Worm (Caenorhabditis elegans) whole organism, mixed stage, embryonic: ENCODE measurements around the gene usp-33.

Experiments used
- blmp-1 ChIP-seq: fragments of 150-350 bp; optimal IDR thresholded peaks from 2 replicates; lab custom pipeline; 2014; ENCODE audit warnings: missing biosample characterization, missing genetic modification characterization
- drap-1 ChIP-seq: fragments of 200-800 bp; sonication (Bioruptor generic); optimal IDR thresholded peaks from 3 replicates; lab custom pipeline; 2018; ENCODE audit warnings: mild to moderate bottlenecking, missing genetic modification characterization, missing compliant biosample characterization
- nhr-12 ChIP-seq: fragments of 150-350 bp; optimal IDR thresholded peaks from 2 replicates; lab custom pipeline; 2014; ENCODE audit warnings: missing biosample characterization, missing genetic modification characterization
- nhr-237 ChIP-seq: fragments of 150-350 bp; optimal IDR thresholded peaks from 2 replicates; lab custom pipeline; 2014; ENCODE audit warnings: missing biosample characterization, missing genetic modification characterization
- snpc-4 ChIP-seq: fragments of 150-350 bp; optimal IDR thresholded peaks from 2 replicates; lab custom pipeline; 2014; ENCODE audit warnings: missing biosample characterization, missing genetic modification characterization
- sptf-1 ChIP-seq: sonication (generic microtip); optimal IDR thresholded peaks from 2 replicates; lab custom pipeline; 2017; ENCODE audit warnings: mild to moderate bottlenecking, missing genetic modification characterization, moderate library complexity, missing compliant biosample characterization
- unc-62 ChIP-seq: fragments of 150-350 bp; optimal IDR thresholded peaks from 2 replicates; lab custom pipeline; 2014; ENCODE audit warnings: missing biosample characterization, missing genetic modification reagents, missing genetic modification characterization

DNA sequence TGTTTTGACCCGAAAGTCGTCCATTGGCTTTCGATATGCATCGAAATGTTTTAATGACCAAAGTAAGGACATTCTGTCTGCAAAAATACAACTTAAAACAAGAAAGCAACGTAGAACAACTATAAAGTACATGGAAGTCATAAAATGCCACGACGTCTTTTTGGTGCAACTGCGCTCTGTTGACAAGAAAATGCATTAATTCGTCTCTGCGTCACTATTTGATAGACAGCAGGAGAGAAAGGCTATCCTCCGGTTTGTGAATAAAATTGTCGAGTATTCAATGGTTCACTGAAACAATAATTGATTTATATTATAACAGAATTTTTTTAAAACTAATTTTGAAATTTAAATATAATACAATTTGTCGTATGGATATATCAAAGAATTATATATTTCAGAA, 25.3 kb downstream of the usp-33 start, which contains the start of gene ergi-3:
- no peak for TF ChIP-seq sptf-1 (tag; lab: Kevin White, UChicago)
- TF ChIP-seq unc-62: peak; percentile 87
- TF ChIP-seq drap-1 (GFP tag; lab: Kevin White, UChicago): no peak
- peak; percentile 37 for TF ChIP-seq nhr-237
- TF ChIP-seq snpc-4 (tag; lab: Kevin White, UChicago): no peak
- TF ChIP-seq nhr-12 (tag; lab: Kevin White, UChicago): no peak
- TF ChIP-seq blmp-1 (tag; lab: Kevin White, UChicago): peak; percentile 27
